Fruit fly (Drosophila melanogaster) whole organism, embryonic: ENCODE measurements around the gene Mnn1.
A peak's percentile ranks its signal among the peaks of the same experiment; 100 is the strongest.

Experiments
- Ada2b ChIP-seq: fragments of 200-800 bp; sonication (Bioruptor generic); IDR thresholded peaks from 2 replicates; pipeline ENCODE4 v1.3.6; 2022; ENCODE audit warnings: missing biosample characterization, missing genetic modification characterization
- Aef1 ChIP-seq: fragments of 200-800 bp; sonication (Bioruptor generic); IDR thresholded peaks from 3 replicates; pipeline ENCODE4 v1.3.6; 2022; ENCODE audit warnings: missing biosample characterization, missing genetic modification characterization
- Atf3 ChIP-seq: fragments of 200-800 bp; sonication (Bioruptor generic); optimal IDR thresholded peaks from 3 replicates; lab custom pipeline; 2016; ENCODE audit warnings: missing biosample characterization, missing genetic modification characterization
- Bgb ChIP-seq: fragments of 200-800 bp; sonication (Bioruptor generic); IDR thresholded peaks from 2 replicates; pipeline ENCODE4 v1.3.6; 2022; ENCODE audit warnings: missing biosample characterization, missing genetic modification characterization; ENCODE audit not compliant: partially characterized antibody
- CG12769 ChIP-seq: fragments of 200-800 bp; sonication (Bioruptor generic); optimal IDR thresholded peaks from 2 replicates; lab custom pipeline; 2019; ENCODE audit warnings: missing biosample characterization, mild to moderate bottlenecking, missing genetic modification characterization, moderate library complexity
- CG13287 ChIP-seq: fragments of 200-800 bp; sonication (Bioruptor generic); IDR thresholded peaks from 2 replicates; pipeline ENCODE4 v1.3.6; 2022; ENCODE audit warnings: missing biosample characterization, missing genetic modification characterization; ENCODE audit not compliant: partially characterized antibody
- CG13894 ChIP-seq: fragments of 200-800 bp; sonication (Bioruptor generic); optimal IDR thresholded peaks from 3 replicates; lab custom pipeline; 2018; ENCODE audit warnings: missing biosample characterization, mild to moderate bottlenecking, missing genetic modification characterization, moderate library complexity
- CG14860 ChIP-seq: fragments of 200-800 bp; sonication (Bioruptor generic); IDR thresholded peaks from 3 replicates; pipeline ENCODE4 v1.3.6; 2022; ENCODE audit warnings: missing biosample characterization, missing genetic modification characterization; ENCODE audit not compliant: partially characterized antibody
- CG16813 ChIP-seq: fragments of 200-800 bp; sonication (Bioruptor generic); IDR thresholded peaks from 3 replicates; pipeline ENCODE4 v1.3.6; 2022; ENCODE audit warnings: missing biosample characterization, missing genetic modification characterization; ENCODE audit not compliant: partially characterized antibody
- CG17912 ChIP-seq: fragments of 200-800 bp; sonication (Bioruptor generic); optimal IDR thresholded peaks from 2 replicates; lab custom pipeline; 2018; ENCODE audit warnings: missing biosample characterization, mild to moderate bottlenecking, missing genetic modification characterization
- CG18262 ChIP-seq: fragments of 200-800 bp; optimal IDR thresholded peaks from 3 replicates; lab custom pipeline; 2019; ENCODE audit warnings: missing biosample characterization, mild to moderate bottlenecking, missing genetic modification characterization, moderate library complexity
- CG2202 ChIP-seq: fragments of 200-800 bp; sonication (Bioruptor generic); optimal IDR thresholded peaks from 2 replicates; lab custom pipeline; 2018; ENCODE audit warnings: missing biosample characterization, mild to moderate bottlenecking, missing genetic modification characterization
- CG2889 ChIP-seq: fragments of 200-800 bp; sonication (Bioruptor generic); IDR thresholded peaks from 3 replicates; pipeline ENCODE4 v1.3.6; 2022; ENCODE audit warnings: missing biosample characterization, missing genetic modification characterization
- CG31365 ChIP-seq: fragments of 200-800 bp; sonication (Bioruptor generic); optimal IDR thresholded peaks from 2 replicates; lab custom pipeline; 2018; ENCODE audit warnings: missing biosample characterization, mild to moderate bottlenecking, missing genetic modification characterization
- CG3281 ChIP-seq: fragments of 200-800 bp; sonication (Bioruptor generic); optimal IDR thresholded peaks from 3 replicates; lab custom pipeline; 2017; ENCODE audit warnings: missing biosample characterization, mild to moderate bottlenecking, missing genetic modification characterization
- CG6654 ChIP-seq: fragments of 200-800 bp; sonication (Bioruptor generic); optimal IDR thresholded peaks from 2 replicates; lab custom pipeline; 2017; ENCODE audit warnings: missing biosample characterization, mild to moderate bottlenecking, missing genetic modification characterization
- CG6683 ChIP-seq: fragments of 200-800 bp; sonication (Bioruptor generic); optimal IDR thresholded peaks from 2 replicates; lab custom pipeline; 2017; ENCODE audit warnings: missing biosample characterization, mild to moderate bottlenecking, missing genetic modification characterization, missing genetic modification reagents
- CG6791 ChIP-seq: fragments of 200-800 bp; sonication (Bioruptor generic); IDR thresholded peaks from 3 replicates; pipeline ENCODE4 v1.3.6; 2022; ENCODE audit warnings: missing biosample characterization, missing genetic modification characterization; ENCODE audit not compliant: partially characterized antibody
- CG6854 ChIP-seq: fragments of 200-800 bp; sonication (Bioruptor generic); optimal IDR thresholded peaks from 3 replicates; lab custom pipeline; 2017; ENCODE audit warnings: missing biosample characterization, mild to moderate bottlenecking, missing genetic modification characterization
- CG9876 ChIP-seq: fragments of 200-800 bp; sonication (Bioruptor generic); optimal IDR thresholded peaks from 2 replicates; lab custom pipeline; 2016; ENCODE audit warnings: missing biosample characterization, missing genetic modification characterization
- CHES-1-like ChIP-seq: fragments of 200-800 bp; sonication (Bioruptor generic); optimal IDR thresholded peaks from 2 replicates; lab custom pipeline; 2016; ENCODE audit warnings: missing biosample characterization, missing genetic modification characterization
- D19B ChIP-seq: fragments of 200-800 bp; sonication (Bioruptor generic); optimal IDR thresholded peaks from 2 replicates; lab custom pipeline; 2017; ENCODE audit warnings: missing biosample characterization, mild to moderate bottlenecking, missing genetic modification characterization
- Gug ChIP-seq: fragments of 200-800 bp; sonication (Bioruptor generic); IDR thresholded peaks from 4 replicates; pipeline ENCODE4 v1.3.6; 2022; ENCODE audit warnings: missing biosample characterization, missing genetic modification characterization
- HLHmδ ChIP-seq: fragments of 200-800 bp; sonication (Bioruptor generic); optimal IDR thresholded peaks from 2 replicates; lab custom pipeline; 2018; ENCODE audit warnings: missing biosample characterization, mild to moderate bottlenecking, missing genetic modification characterization, moderate library complexity
- Jarid2 ChIP-seq: fragments of 200-800 bp; sonication (Bioruptor generic); optimal IDR thresholded peaks from 3 replicates; lab custom pipeline; 2017; ENCODE audit warnings: mild to moderate bottlenecking, missing biosample characterization, missing genetic modification reagents, missing genetic modification characterization
- Max ChIP-seq: fragments of 200-800 bp; sonication (Bioruptor generic); optimal IDR thresholded peaks from 2 replicates; lab custom pipeline; 2016; ENCODE audit warnings: missing biosample characterization, mild to moderate bottlenecking, missing genetic modification characterization
- Mes4 ChIP-seq: fragments of 200-800 bp; sonication (Bioruptor generic); optimal IDR thresholded peaks from 2 replicates; lab custom pipeline; 2016; ENCODE audit warnings: missing biosample characterization, missing genetic modification characterization
- NFAT ChIP-seq: fragments of 200-800 bp; sonication (Bioruptor generic); IDR thresholded peaks from 2 replicates; pipeline ENCODE4 v1.3.6; 2022; ENCODE audit warnings: missing biosample characterization, missing genetic modification characterization
- Nf-YA ChIP-seq: fragments of 200-800 bp; sonication (Bioruptor generic); IDR thresholded peaks from 2 replicates; pipeline ENCODE4 v1.3.6; 2022; ENCODE audit warnings: missing biosample characterization, missing genetic modification characterization
- NfI ChIP-seq: fragments of 200-800 bp; sonication (Bioruptor generic); optimal IDR thresholded peaks from 3 replicates; lab custom pipeline; 2018; ENCODE audit warnings: missing biosample characterization, mild to moderate bottlenecking, missing genetic modification characterization, moderate library complexity
- PHDP ChIP-seq: fragments of 200-800 bp; sonication (Bioruptor generic); optimal IDR thresholded peaks from 3 replicates; lab custom pipeline; 2018; ENCODE audit warnings: missing biosample characterization, mild to moderate bottlenecking, missing genetic modification characterization, moderate library complexity
- Ptx1 ChIP-seq: fragments of 200-800 bp; sonication (Bioruptor generic); IDR thresholded peaks from 2 replicates; pipeline ENCODE4 v1.3.6; 2022; ENCODE audit warnings: missing biosample characterization, missing genetic modification characterization
- al ChIP-seq: fragments of 200-800 bp; sonication (Bioruptor generic); IDR thresholded peaks from 2 replicates; pipeline ENCODE4 v1.3.6; 2022; ENCODE audit warnings: missing biosample characterization, missing genetic modification characterization
- aop ChIP-seq: fragments of 200-800 bp; sonication (Bioruptor generic); IDR thresholded peaks from 2 replicates; pipeline ENCODE4 v1.3.6; 2022; ENCODE audit warnings: missing biosample characterization, missing genetic modification characterization
- chinmo ChIP-seq: fragments of 200-800 bp; sonication (Bioruptor generic); IDR thresholded peaks from 4 replicates; pipeline ENCODE4 v1.3.6; 2022; ENCODE audit warnings: missing biosample characterization, missing genetic modification characterization; ENCODE audit not compliant: partially characterized antibody
- crc ChIP-seq: fragments of 200-800 bp; sonication (Bioruptor generic); optimal IDR thresholded peaks from 2 replicates; lab custom pipeline; 2016; ENCODE audit warnings: missing biosample characterization, missing genetic modification characterization
- crp ChIP-seq, 2 experiments: fragments of 200-800 bp; sonication (Bioruptor generic); optimal IDR thresholded peaks; 2 replicates in 1 of 2; 3 replicates in 1 of 2; lab custom pipeline; 2017; ENCODE audit warnings: missing biosample characterization in 2 of 2, missing genetic modification characterization in 2 of 2, mild to moderate bottlenecking in 1 of 2, moderate library complexity in 1 of 2
- ems ChIP-seq: fragments of 200-800 bp; sonication (Bioruptor generic); optimal IDR thresholded peaks from 3 replicates; lab custom pipeline; 2016; ENCODE audit warnings: missing biosample characterization, missing genetic modification characterization
- esg ChIP-seq: fragments of 200-800 bp; sonication (Bioruptor generic); conservative IDR thresholded peaks from 2 replicates; pipeline ENCODE4 v1.3.6; 2022; ENCODE audit warnings: missing biosample characterization, missing genetic modification characterization
- gem ChIP-seq: fragments of 200-800 bp; sonication (Bioruptor generic); optimal IDR thresholded peaks from 2 replicates; lab custom pipeline; 2019; ENCODE audit warnings: missing biosample characterization, mild to moderate bottlenecking, missing genetic modification characterization, moderate library complexity
- hbn ChIP-seq: fragments of 200-800 bp; sonication (Bioruptor generic); IDR thresholded peaks from 2 replicates; pipeline ENCODE4 v1.3.6; 2022; ENCODE audit warnings: missing biosample characterization, missing genetic modification characterization; ENCODE audit not compliant: partially characterized antibody
- klu ChIP-seq: fragments of 200-800 bp; sonication (Bioruptor generic); IDR thresholded peaks from 2 replicates; pipeline ENCODE4 v1.3.6; 2022; ENCODE audit warnings: missing biosample characterization, missing genetic modification characterization
- maf-S ChIP-seq: fragments of 200-800 bp; sonication (Bioruptor generic); optimal IDR thresholded peaks from 2 replicates; lab custom pipeline; 2016; ENCODE audit warnings: missing biosample characterization, missing genetic modification characterization
- pho ChIP-seq: fragments of 200-800 bp; sonication (Bioruptor generic); optimal IDR thresholded peaks from 2 replicates; lab custom pipeline; 2016; ENCODE audit warnings: missing biosample characterization, missing genetic modification characterization
- pnt ChIP-seq: fragments of 200-800 bp; sonication (Bioruptor generic); optimal IDR thresholded peaks from 3 replicates; lab custom pipeline; 2016; ENCODE audit warnings: missing biosample characterization, missing genetic modification characterization
- sens-2 ChIP-seq: fragments of 200-800 bp; sonication (Bioruptor generic); IDR thresholded peaks from 2 replicates; pipeline ENCODE4 v1.3.6; 2022; ENCODE audit warnings: missing biosample characterization, missing genetic modification characterization
- tap ChIP-seq: fragments of 200-800 bp; optimal IDR thresholded peaks from 3 replicates; lab custom pipeline; 2019; ENCODE audit warnings: missing biosample characterization, mild to moderate bottlenecking, missing genetic modification characterization, moderate library complexity
- unc-4 ChIP-seq: fragments of 200-800 bp; sonication (Bioruptor generic); IDR thresholded peaks from 2 replicates; pipeline ENCODE4 v1.3.6; 2022; ENCODE audit warnings: missing biosample characterization, missing genetic modification characterization; ENCODE audit not compliant: partially characterized antibody
- zfh1 ChIP-seq: fragments of 200-800 bp; sonication (Bioruptor generic); IDR thresholded peaks from 3 replicates; pipeline ENCODE4 v1.3.6; 2022; ENCODE audit warnings: missing biosample characterization, missing genetic modification characterization

Mnn1 gene

DNA sequence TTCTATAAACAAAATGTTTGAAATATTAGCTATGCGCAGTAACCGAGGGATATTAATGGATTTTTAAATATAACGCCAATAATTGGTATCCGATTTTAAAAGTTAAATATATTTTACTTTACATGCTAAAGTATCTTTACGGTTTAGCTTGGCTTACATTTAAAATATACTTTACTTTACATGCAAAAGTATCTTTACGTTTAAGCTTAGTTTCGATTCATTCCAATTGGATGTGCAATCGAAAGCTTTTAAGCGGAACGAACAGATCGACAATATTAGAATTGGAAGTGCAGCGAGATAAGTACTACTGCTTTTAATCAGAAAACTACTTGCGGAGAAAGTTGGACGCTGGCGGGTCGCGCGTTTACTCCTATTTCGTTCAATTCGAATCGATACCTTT is 27.1 kb upstream of the Mnn1 start (continued):
- TF ChIP-seq Jarid2 (no peak), pho (no peak), maf-S (GFP tag; lab: Kevin White, UChicago) (no peak), gem (no peak), CG12769 (tag; lab: Kevin White, UChicago) (no peak), CG31365 (tag; lab: Kevin White, UChicago) (peak; percentile 4), tap (tag; lab: Kevin White, UChicago) (no peak), unc-4 (GFP tag; lab: Robert Waterston, UW) (no peak), CG17912 (GFP tag; lab: Kevin White, UChicago) (no peak), esg (GFP tag; lab: Robert Waterston, UW) (no peak), CG18262 (tag; lab: Kevin White, UChicago) (no peak), CG3281 (GFP tag; lab: Kevin White, UChicago) (no peak), sens-2 (GFP tag; lab: Robert Waterston, UW) (no peak), PHDP (tag; lab: Kevin White, UChicago) (no peak)

DNA sequence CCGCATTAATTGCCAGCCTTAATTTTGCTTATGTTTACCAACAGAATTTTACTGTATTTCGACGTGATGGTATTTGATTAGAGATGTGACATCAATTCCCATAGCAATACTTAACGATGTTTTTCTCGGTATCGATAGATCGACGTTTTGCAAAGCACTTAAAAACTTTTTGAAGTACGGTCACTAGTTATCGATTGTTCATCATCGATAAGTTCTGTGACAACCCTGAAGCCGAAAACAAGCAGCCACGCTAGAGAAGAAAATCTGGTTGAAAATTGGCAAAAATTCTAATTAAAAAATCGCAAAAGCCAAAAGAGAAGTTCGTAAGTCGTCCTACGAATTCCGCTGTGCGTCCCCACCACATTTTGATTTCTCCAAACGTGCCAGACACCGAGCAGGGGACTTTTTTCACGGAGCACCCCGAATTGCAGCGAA is 23.6 kb upstream of the Mnn1 start, which contains the start of the genes Rab30 and Caper:
TSS of gene Rab30 (minus strand) at position 90 of the 435 bp plus-strand sequence.
TSS of gene Caper (plus strand) at position 205 of the 435 bp plus-strand sequence.
- 0 out of 2 replicates have a peak, but pooled peaks have one; percentile 28 for TF ChIP-seq klu (GFP tag; lab: Robert Waterston, UW)
- no peak for TF ChIP-seq sens-2 (GFP tag; lab: Robert Waterston, UW)
- TF ChIP-seq CG13894 (tag; lab: Kevin White, UChicago) = peak; percentile 70
- peak; percentile 40; the same call in 1 of the 2 replicates for TF ChIP-seq Ada2b
- TF ChIP-seq pnt = peak; percentile 60
- peak; percentile 98 for TF ChIP-seq CG16813 (GFP tag; lab: Robert Waterston, UW)
- TF ChIP-seq NFAT (GFP tag; lab: Robert Waterston, UW) = peak; percentile 88
- peak; percentile 0 for TF ChIP-seq CG2202 (tag; lab: Kevin White, UChicago)
- no peak for TF ChIP-seq crc (GFP tag; lab: Kevin White, UChicago)
- TF ChIP-seq CG6854 (GFP tag; lab: Kevin White, UChicago) = no peak
- peak; percentile 54 for TF ChIP-seq ems
- peak; percentile 41; the same call in 2 of the 3 replicates for TF ChIP-seq Aef1 (GFP tag; lab: Robert Waterston, UW)
- peak in 1 of 2 experiments; percentile 57 for TF ChIP-seq crp (GFP tag; optimal IDR thresholded peaks at IDR 0.05; lab: Kevin White, UChicago)
- TF ChIP-seq D19B (GFP tag; lab: Kevin White, UChicago) = no peak
- TF ChIP-seq CG14860 (GFP tag; lab: Robert Waterston, UW) = peak; percentile 98
- TF ChIP-seq CG2889 (GFP tag; lab: Robert Waterston, UW) = no peak
- no peak for TF ChIP-seq CG9876 (GFP tag; lab: Kevin White, UChicago)
- no peak for TF ChIP-seq CG6654 (GFP tag; lab: Kevin White, UChicago)
- TF ChIP-seq Gug (GFP tag; lab: Robert Waterston, UW) = peak; percentile 38; the same call in 1 of the 4 replicates
- TF ChIP-seq Nf-YA (GFP tag; lab: Robert Waterston, UW) = no peak
- TF ChIP-seq aop (GFP tag; lab: Robert Waterston, UW) = no peak
- peak; percentile 5 for TF ChIP-seq Atf3 (GFP tag; lab: Kevin White, UChicago)
- no peak; the same call in 1 of the 2 replicates for TF ChIP-seq Ptx1
- peak; percentile 52 for TF ChIP-seq al (GFP tag; lab: Robert Waterston, UW)
- peak; percentile 65; the same call in 2 of the 3 replicates for TF ChIP-seq zfh1 (GFP tag; lab: Robert Waterston, UW)
- TF ChIP-seq Bgb (GFP tag; lab: Robert Waterston, UW) = peak; percentile 99
- TF ChIP-seq chinmo (GFP tag; lab: Robert Waterston, UW) = peak; percentile 98
- TF ChIP-seq CG6683 (GFP tag; lab: Kevin White, UChicago) = no peak
- TF ChIP-seq CHES-1-like (GFP tag; lab: Kevin White, UChicago) = peak; percentile 85
- TF ChIP-seq pho = peak; percentile 74
- peak; percentile 97 for TF ChIP-seq hbn (GFP tag; lab: Robert Waterston, UW)
- TF ChIP-seq NfI (GFP tag; lab: Kevin White, UChicago) = peak; percentile 47
- no peak for TF ChIP-seq HLHmδ (GFP tag; lab: Kevin White, UChicago)
- peak; percentile 55 for TF ChIP-seq Max (GFP tag; lab: Kevin White, UChicago)
- peak; percentile 25 for TF ChIP-seq Mes4
- TF ChIP-seq CG6791 = peak; percentile 99
- peak; percentile 99 for TF ChIP-seq CG13287 (GFP tag; lab: Robert Waterston, UW)
